Fruit fly (Drosophila melanogaster): Measurements from ENCODE around the gene Ddc.

DNA sequence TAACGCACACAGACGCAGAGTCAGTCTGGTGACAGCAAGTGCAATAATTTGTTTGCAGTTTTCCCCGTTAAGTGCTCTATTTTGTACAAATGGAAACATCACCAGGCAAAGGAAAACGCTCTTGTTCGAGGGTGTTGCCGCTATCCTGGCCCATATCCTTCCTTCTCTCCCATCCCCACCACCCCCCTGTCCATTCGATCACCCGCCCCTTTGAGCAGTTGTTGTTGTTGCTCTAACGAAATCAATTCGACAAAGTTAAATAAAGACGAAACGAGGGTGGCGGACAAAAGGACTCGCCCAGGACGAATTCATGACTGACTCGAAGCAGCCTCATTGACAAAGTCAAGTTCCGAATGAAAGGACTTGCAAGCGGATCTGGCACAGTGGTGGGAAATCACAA, 30.7 kb downstream of the Ddc start:
- TF ChIP-seq pan (optimal IDR thresholded peaks at IDR 0.05), result no peak
- no peak for TF ChIP-seq usp (GFP tag; optimal IDR thresholded peaks at IDR 0.05)
- TF ChIP-seq psq (optimal IDR thresholded peaks at IDR 0.05), result no peak
- no peak for TF ChIP-seq CG8478 (optimal IDR thresholded peaks at IDR 0.05)

Measured in whole organism.